Fruit fly (Drosophila melanogaster) whole organism, wandering third instar larva: ENCODE measurements around the gene Mocs1.

Source experiments
- Abd-B ChIP-seq: fragments of >200 bp; optimal IDR thresholded peaks from 2 replicates; lab custom pipeline; 2017; ENCODE audit warnings: missing biosample characterization, missing genetic modification characterization
- CG32264 ChIP-seq: fragments of 200-800 bp; sonication (Bioruptor generic); optimal IDR thresholded peaks from 2 replicates; lab custom pipeline; 2016; ENCODE audit warnings: missing biosample characterization, missing genetic modification characterization
- CG9705 ChIP-seq: fragments of 200-800 bp; sonication (Bioruptor generic); optimal IDR thresholded peaks from 2 replicates; lab custom pipeline; 2018; ENCODE audit warnings: missing biosample characterization, mild to moderate bottlenecking, missing genetic modification characterization
- CrebA ChIP-seq: fragments of 200-800 bp; sonication (Bioruptor generic); optimal IDR thresholded peaks from 2 replicates; lab custom pipeline; 2016; ENCODE audit warnings: missing biosample characterization, mild to moderate bottlenecking, missing genetic modification characterization, borderline replicate concordance
- Dfd ChIP-seq: fragments of >200 bp; optimal IDR thresholded peaks from 2 replicates; lab custom pipeline; 2017; ENCODE audit warnings: missing biosample characterization, missing genetic modification characterization
- Dif ChIP-seq: fragments of 200-275, 200-300 bp; sonication (Bioruptor generic); optimal IDR thresholded peaks from 2 replicates; lab custom pipeline; 2018; ENCODE audit warnings: missing biosample characterization, missing genetic modification characterization; ENCODE audit not compliant: partially characterized antibody
- GATAd ChIP-seq: sonication (Bioruptor generic); optimal IDR thresholded peaks from 2 replicates; lab custom pipeline; 2016; ENCODE audit warnings: missing biosample characterization, missing genetic modification characterization
- HLH106 ChIP-seq: fragments of 200-800 bp; optimal IDR thresholded peaks from 3 replicates; lab custom pipeline; 2019; ENCODE audit warnings: missing biosample characterization, mild to moderate bottlenecking, missing genetic modification characterization, moderate library complexity
- Hnf4 ChIP-seq: fragments of 200-800 bp; sonication (Bioruptor generic); optimal IDR thresholded peaks from 2 replicates; lab custom pipeline; 2016; ENCODE audit warnings: missing biosample characterization, mild to moderate bottlenecking, missing genetic modification characterization
- Hr78 ChIP-seq: fragments of >200 bp; optimal IDR thresholded peaks from 2 replicates; lab custom pipeline; 2017; ENCODE audit warnings: missing biosample characterization, missing genetic modification characterization
- Hr83 ChIP-seq: fragments of 200-300 bp; sonication (Bioruptor generic); optimal IDR thresholded peaks from 2 replicates; lab custom pipeline; 2016; ENCODE audit warnings: missing biosample characterization, mild to moderate bottlenecking, missing genetic modification characterization, moderate library complexity; ENCODE audit not compliant: poor library complexity, severe bottlenecking
- Jra ChIP-seq: sonication (Bioruptor generic); optimal IDR thresholded peaks from 2 replicates; lab custom pipeline; 2016; ENCODE audit warnings: missing biosample characterization, missing genetic modification characterization
- Mio ChIP-seq: sonication (Bioruptor generic); optimal IDR thresholded peaks from 2 replicates; lab custom pipeline; 2016; ENCODE audit warnings: missing biosample characterization, missing genetic modification characterization
- N ChIP-seq: fragments of >200 bp; optimal IDR thresholded peaks from 2 replicates; lab custom pipeline; 2018; ENCODE audit warnings: missing biosample characterization, missing external identifiers, missing genetic modification characterization
- OdsH ChIP-seq: fragments of 200-800 bp; sonication (Bioruptor generic); optimal IDR thresholded peaks from 2 replicates; lab custom pipeline; 2016; ENCODE audit warnings: missing biosample characterization, mild to moderate bottlenecking, missing genetic modification characterization
- Rel ChIP-seq, 2 experiments: fragments of 200-800 bp; sonication (Bioruptor generic) in 1 of 2; optimal IDR thresholded peaks; 2 replicates in 1 of 2; 3 replicates in 1 of 2; lab custom pipeline; 2016 to 2019; ENCODE audit warnings: mild to moderate bottlenecking in 2 of 2, missing biosample characterization in 2 of 2, missing genetic modification characterization in 2 of 2, moderate library complexity in 1 of 2
- Sp1 ChIP-seq: fragments of 200-800 bp; sonication (Bioruptor generic); optimal IDR thresholded peaks from 3 replicates; lab custom pipeline; 2019; ENCODE audit warnings: missing biosample characterization, mild to moderate bottlenecking, missing genetic modification characterization, moderate library complexity
- Vsx2 ChIP-seq: fragments of 200-300, 225-300 bp; sonication (Bioruptor generic); optimal IDR thresholded peaks from 2 replicates; lab custom pipeline; 2018; ENCODE audit warnings: missing biosample characterization, missing genetic modification characterization; ENCODE audit not compliant: partially characterized antibody
- br ChIP-seq: fragments of 200-800 bp; sonication (Bioruptor generic); optimal IDR thresholded peaks from 2 replicates; lab custom pipeline; 2016; ENCODE audit warnings: missing biosample characterization, missing genetic modification characterization
- brk ChIP-seq: fragments of 200-800 bp; sonication (Bioruptor generic); optimal IDR thresholded peaks from 2 replicates; lab custom pipeline; 2016; ENCODE audit warnings: missing biosample characterization, mild to moderate bottlenecking, missing genetic modification characterization
- dl ChIP-seq, 2 experiments: fragments of 175-275, 200-275 bp in 1 of 2; fragments of 200-275 bp in 1 of 2; sonication (Bioruptor generic); optimal IDR thresholded peaks; lab custom pipeline; 2018; ENCODE audit warnings: mild to moderate bottlenecking in 2 of 2, missing biosample characterization in 2 of 2, missing genetic modification characterization in 2 of 2, moderate library complexity in 2 of 2; ENCODE audit not compliant: partially characterized antibody in 2 of 2, insufficient read depth in 1 of 2
- dmrt93B ChIP-seq: fragments of 200-800 bp; sonication (Bioruptor generic); optimal IDR thresholded peaks from 2 replicates; lab custom pipeline; 2018; ENCODE audit warnings: missing biosample characterization, mild to moderate bottlenecking, missing genetic modification characterization
- dsf ChIP-seq: sonication (Bioruptor generic); optimal IDR thresholded peaks from 2 replicates; lab custom pipeline; 2016; ENCODE audit warnings: missing biosample characterization, missing genetic modification characterization, borderline replicate concordance
- ey ChIP-seq: fragments of 200-800 bp; sonication (Bioruptor generic); optimal IDR thresholded peaks from 2 replicates; lab custom pipeline; 2016; ENCODE audit warnings: missing biosample characterization, missing genetic modification characterization
- foxo ChIP-seq, 2 experiments: fragments of 200-800 bp; sonication (Bioruptor generic); optimal IDR thresholded peaks; 2 replicates in 1 of 2; 3 replicates in 1 of 2; lab custom pipeline; 2016 to 2017; ENCODE audit warnings: missing biosample characterization in 2 of 2, missing genetic modification characterization in 2 of 2
- h ChIP-seq: fragments of 200-800 bp; sonication (Bioruptor generic); optimal IDR thresholded peaks from 3 replicates; lab custom pipeline; 2016; ENCODE audit warnings: missing biosample characterization, mild to moderate bottlenecking, missing genetic modification characterization
- jim ChIP-seq: fragments of 175-275, 200-325 bp; sonication (Bioruptor generic); optimal IDR thresholded peaks from 2 replicates; lab custom pipeline; 2016; ENCODE audit warnings: missing biosample characterization, mild to moderate bottlenecking, missing genetic modification characterization
- lola ChIP-seq: fragments of >200 bp; optimal IDR thresholded peaks from 2 replicates; lab custom pipeline; 2017; ENCODE audit warnings: missing biosample characterization, missing genetic modification characterization
- pan ChIP-seq: fragments of >200 bp; optimal IDR thresholded peaks from 2 replicates; lab custom pipeline; 2017
- rgr ChIP-seq: fragments of 200-800 bp; sonication (Bioruptor generic); optimal IDR thresholded peaks from 3 replicates; lab custom pipeline; 2016; ENCODE audit warnings: missing biosample characterization, mild to moderate bottlenecking, missing genetic modification characterization
- tai ChIP-seq: sonication (Bioruptor generic); optimal IDR thresholded peaks from 2 replicates; lab custom pipeline; 2016; ENCODE audit warnings: missing biosample characterization, missing genetic modification characterization

Mocs1 gene

dm6 chr3L:11070372-11070854 lies at the start of gene Mocs1:
TSS of gene Mocs1 (plus strand) at chr3L:11070526.
- TF ChIP-seq rgr (GFP tag; lab: Kevin White, UChicago), result peak; percentile 56
- TF ChIP-seq Sp1 (GFP tag; lab: Kevin White, UChicago), result peak; percentile 31
- no peak for TF ChIP-seq dl (GFP tag; optimal IDR thresholded peaks at IDR 0.05; lab: Kevin White, UChicago; ENCODE audit: insufficient read depth in 1 of 2, partially characterized antibody in 2 of 2)
- no peak for TF ChIP-seq HLH106 (tag; lab: Kevin White, UChicago)
- TF ChIP-seq jim (GFP tag; lab: Kevin White, UChicago), result peak; percentile 11
- TF ChIP-seq Hr83 (GFP tag; lab: Kevin White, UChicago), result peak; percentile 77
- peak; percentile 49 for TF ChIP-seq Hnf4 (GFP tag; lab: Kevin White, UChicago)
- no peak for TF ChIP-seq tai (GFP tag; lab: Kevin White, UChicago)
- TF ChIP-seq Dfd, result no peak
- no peak for TF ChIP-seq Rel (GFP tag; optimal IDR thresholded peaks at IDR 0.05; lab: Kevin White, UChicago)
- TF ChIP-seq Rel (tag; optimal IDR thresholded peaks at IDR 0.05; lab: Kevin White, UChicago), result peak; percentile 24
- TF ChIP-seq Jra (GFP tag; lab: Kevin White, UChicago), result no peak
- peak; percentile 14 for TF ChIP-seq OdsH (GFP tag; lab: Kevin White, UChicago)
- peak in 1 of 2 experiments; percentile 43 for TF ChIP-seq foxo (GFP tag; optimal IDR thresholded peaks at IDR 0.05; lab: Kevin White, UChicago)
- TF ChIP-seq Dif (GFP tag; lab: Kevin White, UChicago), result peak; percentile 47
- no peak for TF ChIP-seq CG9705 (GFP tag; lab: Kevin White, UChicago)

dm6 chr3L:11021958-11022357 lies 48.4 kb upstream of the Mocs1 start:
- no peak for TF ChIP-seq Hr83 (GFP tag; lab: Kevin White, UChicago)
- TF ChIP-seq pan (lab: Kevin White, UChicago), result no peak
- no peak for TF ChIP-seq GATAd (GFP tag; lab: Kevin White, UChicago)
- TF ChIP-seq dl (GFP tag; optimal IDR thresholded peaks at IDR 0.05; lab: Kevin White, UChicago; ENCODE audit: insufficient read depth in 1 of 2, partially characterized antibody in 2 of 2), result no peak
- no peak for TF ChIP-seq Dif (GFP tag; lab: Kevin White, UChicago)
- TF ChIP-seq Dfd, result peak; percentile 58
- no peak for TF ChIP-seq jim (GFP tag; lab: Kevin White, UChicago)
- TF ChIP-seq CG32264, result no peak

dm6 chr3L:11023235-11023634 lies 47.1 kb upstream of the Mocs1 start, which contains the start of gene Fad2:
TSS of gene Fad2 (plus strand) at chr3L:11023535.
- TF ChIP-seq OdsH (GFP tag; lab: Kevin White, UChicago) (no peak), lola (no peak), dsf (no peak), N (no peak), foxo (GFP tag; optimal IDR thresholded peaks at IDR 0.05; lab: Kevin White, UChicago) (no peak), dl (GFP tag; optimal IDR thresholded peaks at IDR 0.05; lab: Kevin White, UChicago; ENCODE audit: insufficient read depth in 1 of 2, partially characterized antibody in 2 of 2) (no peak), pan (lab: Kevin White, UChicago) (no peak), ey (GFP tag; lab: Kevin White, UChicago) (no peak), dmrt93B (no peak), brk (GFP tag; lab: Kevin White, UChicago) (no peak), h (GFP tag; lab: Kevin White, UChicago) (no peak), Mio (no peak), HLH106 (tag; lab: Kevin White, UChicago) (no peak), Hr83 (GFP tag; lab: Kevin White, UChicago) (no peak), CrebA (GFP tag; lab: Kevin White, UChicago) (no peak), Dfd (no peak), Abd-B (GFP tag; lab: Kevin White, UChicago) (no peak), jim (GFP tag; lab: Kevin White, UChicago) (no peak), Jra (GFP tag; lab: Kevin White, UChicago) (no peak)

- no peak for TF ChIP-seq h (GFP tag; lab: Kevin White, UChicago)
- no peak for TF ChIP-seq CG9705 (GFP tag; lab: Kevin White, UChicago)
- no peak for TF ChIP-seq dmrt93B
- no peak for TF ChIP-seq dsf
- no peak for TF ChIP-seq Hr78 (GFP tag; lab: Kevin White, UChicago)
- no peak for TF ChIP-seq Abd-B (GFP tag; lab: Kevin White, UChicago)
- TF ChIP-seq jim (GFP tag; lab: Kevin White, UChicago), result no peak
- TF ChIP-seq Dif (GFP tag; lab: Kevin White, UChicago), result no peak
- TF ChIP-seq CrebA (GFP tag; lab: Kevin White, UChicago), result no peak
- no peak for TF ChIP-seq Hr83 (GFP tag; lab: Kevin White, UChicago)
- TF ChIP-seq Vsx2 (GFP tag; lab: Kevin White, UChicago), result no peak
- no peak for TF ChIP-seq Sp1 (GFP tag; lab: Kevin White, UChicago)
- TF ChIP-seq br (GFP tag; lab: Kevin White, UChicago), result no peak
- no peak for TF ChIP-seq brk (GFP tag; lab: Kevin White, UChicago)
Measured at dm6 chr3L:11025261-11025660, 45.1 kb upstream of the Mocs1 start, which contains the start of gene CG32079. TSS of gene CG32079 (plus strand) at chr3L:11025561.
